Worm (Caenorhabditis elegans) whole organism, young adult: ENCODE results near the gene moc-2.

Source experiments
- F37B4.10 ChIP-seq: fragments of 200-800 bp; sonication (Bioruptor generic); IDR thresholded peaks from 2 replicates; pipeline ENCODE4 v1.3.6; 2022; ENCODE audit warnings: missing genetic modification characterization, missing compliant biosample characterization
- F39B2.1 ChIP-seq: fragments of 200-800 bp; sonication (Bioruptor generic); IDR thresholded peaks from 2 replicates; pipeline ENCODE4 v1.3.6; 2022; ENCODE audit warnings: missing genetic modification reagents, missing genetic modification characterization, missing compliant biosample characterization
- F57C9.4 ChIP-seq: sonication (generic microtip); optimal IDR thresholded peaks from 2 replicates; lab custom pipeline; 2017; ENCODE audit warnings: mild to moderate bottlenecking, missing genetic modification characterization, missing compliant biosample characterization
- K11D2.4 ChIP-seq: fragments of 200-800 bp; sonication (Bioruptor generic); IDR thresholded peaks from 2 replicates; pipeline ENCODE4 v1.3.6; 2022; ENCODE audit warnings: missing genetic modification reagents, missing genetic modification characterization, missing compliant biosample characterization
- K12H6.12 ChIP-seq: fragments of 200-800 bp; sonication (Bioruptor generic); optimal IDR thresholded peaks from 2 replicates; lab custom pipeline; 2018; ENCODE audit warnings: mild to moderate bottlenecking, missing genetic modification characterization, missing compliant biosample characterization
- ZK185.1 ChIP-seq: sonication (generic microtip); optimal IDR thresholded peaks from 2 replicates; lab custom pipeline; 2016; ENCODE audit warnings: mild to moderate bottlenecking, missing genetic modification characterization, missing compliant biosample characterization; ENCODE audit not compliant: poor library complexity, severe bottlenecking
- aptf-3 ChIP-seq: fragments of 200-800 bp; sonication (Bioruptor generic); IDR thresholded peaks from 2 replicates; pipeline ENCODE4 v1.3.6; 2022; ENCODE audit warnings: missing genetic modification characterization, missing compliant biosample characterization
- atf-7 ChIP-seq: sonication (generic microtip); optimal IDR thresholded peaks from 2 replicates; lab custom pipeline; 2017; ENCODE audit warnings: mild to moderate bottlenecking, missing genetic modification characterization, missing compliant biosample characterization
- cebp-2 ChIP-seq: fragments of 200-800 bp; sonication (Bioruptor generic); IDR thresholded peaks from 2 replicates; pipeline ENCODE4 v1.3.6; 2022; ENCODE audit warnings: missing genetic modification characterization, missing compliant biosample characterization
- ceh-27 ChIP-seq: fragments of 200-800 bp; sonication (Bioruptor generic); optimal IDR thresholded peaks from 2 replicates; lab custom pipeline; 2018; ENCODE audit warnings: mild to moderate bottlenecking, missing genetic modification characterization, moderate library complexity, missing compliant biosample characterization
- ceh-91 ChIP-seq: fragments of 200-800 bp; sonication (Bioruptor generic); IDR thresholded peaks from 2 replicates; pipeline ENCODE4 v1.3.6; 2022; ENCODE audit warnings: missing genetic modification reagents, missing genetic modification characterization, missing compliant biosample characterization
- chd-7 ChIP-seq: sonication (generic microtip); optimal IDR thresholded peaks from 2 replicates; lab custom pipeline; 2016; ENCODE audit warnings: mild to moderate bottlenecking, missing genetic modification characterization, moderate library complexity, missing compliant biosample characterization
- efl-1 ChIP-seq: fragments of 150-350 bp; optimal IDR thresholded peaks from 2 replicates; lab custom pipeline; 2014; ENCODE audit warnings: missing biosample characterization, missing genetic modification reagents, missing genetic modification characterization
- egl-18 ChIP-seq: fragments of 200-800 bp; sonication (Bioruptor generic); IDR thresholded peaks from 2 replicates; pipeline ENCODE4 v1.3.6; 2022; ENCODE audit warnings: missing genetic modification reagents, missing genetic modification characterization, missing compliant biosample characterization
- ekl-4 ChIP-seq: fragments of 200-800 bp; sonication (Bioruptor generic); IDR thresholded peaks from 2 replicates; pipeline ENCODE4 v1.3.6; 2022; ENCODE audit warnings: missing genetic modification reagents, missing genetic modification characterization, missing compliant biosample characterization
- hlh-12 ChIP-seq: sonication (generic microtip); optimal IDR thresholded peaks from 2 replicates; lab custom pipeline; 2016; ENCODE audit warnings: missing genetic modification characterization, missing compliant biosample characterization
- hlh-26 ChIP-seq: fragments of 200-800 bp; sonication (Bioruptor generic); conservative IDR thresholded peaks from 2 replicates; pipeline ENCODE4 v1.3.6; 2022; ENCODE audit warnings: missing genetic modification reagents, missing genetic modification characterization, missing compliant biosample characterization
- let-607 ChIP-seq, 2 experiments: fragments of 200-800 bp in 1 of 2; sonication (Bioruptor generic) in 1 of 2; sonication (generic microtip) in 1 of 2; optimal IDR thresholded peaks; 2 replicates each; lab custom pipeline; 2016 to 2018; ENCODE audit warnings: mild to moderate bottlenecking in 2 of 2, missing compliant biosample characterization in 2 of 2, missing genetic modification characterization in 2 of 2, moderate library complexity in 2 of 2, missing genotype in 1 of 2
- lin-26 ChIP-seq: fragments of 200-800 bp; sonication (Bioruptor generic); IDR thresholded peaks from 2 replicates; pipeline ENCODE4 v1.3.6; 2022; ENCODE audit warnings: missing genetic modification reagents, missing genetic modification characterization, missing compliant biosample characterization
- lin-35 ChIP-seq, 3 experiments: fragments of 150-350 bp in 2 of 3; sonication (generic microtip) in 1 of 3; optimal IDR thresholded peaks; 2 replicates each; lab custom pipeline; 2014 to 2018; ENCODE audit warnings: missing biosample characterization in 3 of 3, missing genetic modification characterization in 3 of 3, missing genetic modification reagents in 3 of 3
- lin-40 ChIP-seq: sonication (generic microtip); optimal IDR thresholded peaks from 2 replicates; lab custom pipeline; 2016; ENCODE audit warnings: missing genetic modification characterization, mild to moderate bottlenecking, missing compliant biosample characterization, missing genotype, missing genetic modification reagents
- lin-54 ChIP-seq: fragments of 200-800 bp; sonication (Bioruptor generic); optimal IDR thresholded peaks from 2 replicates; lab custom pipeline; 2018; ENCODE audit warnings: mild to moderate bottlenecking, missing genetic modification characterization, missing compliant biosample characterization
- lir-1 ChIP-seq: fragments of 200-800 bp; sonication (Bioruptor generic); conservative IDR thresholded peaks from 2 replicates; pipeline ENCODE4 v1.3.6; 2022; ENCODE audit warnings: missing genetic modification reagents, missing genetic modification characterization, missing compliant biosample characterization
- madf-3 ChIP-seq: fragments of 200-800 bp; sonication (Bioruptor generic); IDR thresholded peaks from 2 replicates; pipeline ENCODE4 v1.3.6; 2022; ENCODE audit warnings: missing genetic modification reagents, missing genetic modification characterization, missing compliant biosample characterization
- madf-8 ChIP-seq: fragments of 200-800 bp; sonication (Bioruptor generic); conservative IDR thresholded peaks from 2 replicates; pipeline ENCODE4 v1.3.6; 2022; ENCODE audit warnings: missing genetic modification reagents, missing genetic modification characterization, missing compliant biosample characterization
- mes-4 ChIP-seq: sonication (generic microtip); optimal IDR thresholded peaks from 2 replicates; lab custom pipeline; 2016; ENCODE audit warnings: missing genotype, missing genetic modification characterization, missing compliant biosample characterization
- repo-1 ChIP-seq: sonication (generic microtip); optimal IDR thresholded peaks from 2 replicates; lab custom pipeline; 2017; ENCODE audit warnings: mild to moderate bottlenecking, missing genetic modification characterization, missing compliant biosample characterization
- sdz-38 ChIP-seq: sonication (generic microtip); optimal IDR thresholded peaks from 2 replicates; lab custom pipeline; 2016; ENCODE audit warnings: missing genotype, missing genetic modification characterization, missing compliant biosample characterization
- snpc-1.3 ChIP-seq: sonication (generic microtip); optimal IDR thresholded peaks from 2 replicates; lab custom pipeline; 2017; ENCODE audit warnings: missing genetic modification characterization, mild to moderate bottlenecking, missing compliant biosample characterization, antibody characterized with exemption, moderate library complexity, missing genotype, missing genetic modification reagents; ENCODE audit not compliant: insufficient read depth
- tbp1 ChIP-seq: fragments of 200-800 bp; sonication (Bioruptor generic); optimal IDR thresholded peaks from 2 replicates; lab custom pipeline; 2018; ENCODE audit warnings: mild to moderate bottlenecking, missing genetic modification characterization, missing compliant biosample characterization
- tbx-9 ChIP-seq: sonication (generic microtip); optimal IDR thresholded peaks from 2 replicates; lab custom pipeline; 2016; ENCODE audit warnings: borderline replicate concordance, missing genetic modification characterization, inconsistent platforms, missing compliant biosample characterization
- tlf-1 ChIP-seq: fragments of 200-800 bp; sonication (Bioruptor generic); optimal IDR thresholded peaks from 2 replicates; lab custom pipeline; 2018; ENCODE audit warnings: mild to moderate bottlenecking, missing genetic modification characterization, missing compliant biosample characterization
- unc-62 ChIP-seq: fragments of 150-350 bp; optimal IDR thresholded peaks from 2 replicates; lab custom pipeline; 2014; ENCODE audit warnings: missing biosample characterization, missing genetic modification reagents, missing genetic modification characterization
- xnd-1 ChIP-seq: sonication (generic microtip); optimal IDR thresholded peaks from 2 replicates; lab custom pipeline; 2016; ENCODE audit warnings: missing genotype, missing genetic modification reagents, missing genetic modification characterization, missing compliant biosample characterization
- ztf-18 ChIP-seq: sonication (generic microtip); optimal IDR thresholded peaks from 2 replicates; lab custom pipeline; 2016; ENCODE audit warnings: missing genotype, mild to moderate bottlenecking, missing genetic modification characterization, missing compliant biosample characterization
- ztf-25 ChIP-seq: fragments of 200-800 bp; sonication (Bioruptor generic); IDR thresholded peaks from 2 replicates; pipeline ENCODE4 v1.3.6; 2022; ENCODE audit warnings: missing genetic modification reagents, missing genetic modification characterization, missing compliant biosample characterization
- ztf-26 ChIP-seq: sonication (generic microtip); optimal IDR thresholded peaks from 2 replicates; lab custom pipeline; 2017; ENCODE audit warnings: missing genetic modification characterization, missing compliant biosample characterization
- ztf-6 ChIP-seq: fragments of 200-800 bp; sonication (Bioruptor generic); IDR thresholded peaks from 2 replicates; pipeline ENCODE4 v1.3.6; 2022; ENCODE audit warnings: missing genetic modification reagents, missing genetic modification characterization, missing compliant biosample characterization

moc-2 gene

ce11 chrV:6509717-6510116, 5.7 kb upstream of the moc-2 start, which contains the start of gene ubh-2:
ubh-2 (minus strand) TSS chrV:6509817.
- TF ChIP-seq lin-54 (GFP tag; lab: Kevin White, UChicago) (no peak), ceh-27 (GFP tag; lab: Kevin White, UChicago) (no peak), tlf-1 (no peak), xnd-1 (tag; lab: Kevin White, UChicago) (no peak), F39B2.1 (GFP tag; lab: Robert Waterston, UW) (no peak), efl-1 (GFP tag; lab: Kevin White, UChicago) (no peak), hlh-12 (no peak), atf-7 (no peak), repo-1 (tag; lab: Kevin White, UChicago) (no peak), madf-8 (no peak), lin-26 (no peak), ztf-18 (tag; lab: Kevin White, UChicago) (no peak), F37B4.10 (GFP tag; lab: Robert Waterston, UW) (no peak), F57C9.4 (tag; lab: Kevin White, UChicago) (no peak), ekl-4 (GFP tag; lab: Robert Waterston, UW) (no peak), madf-3 (no peak), tbx-9 (tag; lab: Kevin White, UChicago) (no peak)

ce11 chrV:6508703-6509102, 4.7 kb upstream of the moc-2 start, which contains the start of gene ubh-3:
ubh-3 (minus strand) TSS chrV:6508803.
- TF ChIP-seq ZK185.1 (no peak), unc-62 (GFP tag; lab: Kevin White, UChicago) (no peak), chd-7 (tag; lab: Kevin White, UChicago) (no peak), ztf-6 (GFP tag; lab: Robert Waterston, UW) (no peak), mes-4 (no peak), snpc-1.3 (no peak), ztf-25 (GFP tag; lab: Robert Waterston, UW) (no peak), hlh-26 (GFP tag; lab: Robert Waterston, UW) (no peak), cebp-2 (GFP tag; lab: Robert Waterston, UW) (no peak), K12H6.12 (no peak), repo-1 (tag; lab: Kevin White, UChicago) (no peak), sdz-38 (tag; lab: Kevin White, UChicago) (no peak), lin-40 (tag; lab: Kevin White, UChicago) (no peak)

- TF ChIP-seq lin-54 (GFP tag; lab: Kevin White, UChicago) (no peak), ceh-91 (GFP tag; lab: Robert Waterston, UW) (no peak), lir-1 (no peak), egl-18 (GFP tag; lab: Robert Waterston, UW) (no peak), ZK185.1 (no peak), aptf-3 (GFP tag; lab: Robert Waterston, UW) (no peak), let-607 (tag; optimal IDR thresholded peaks at IDR 0.05; lab: Kevin White, UChicago) (no peak), lin-35 (GFP tag; optimal IDR thresholded peaks at IDR 0.05; lab: Kevin White, UChicago) (no peak), chd-7 (tag; lab: Kevin White, UChicago) (no peak), K11D2.4 (GFP tag; lab: Robert Waterston, UW) (no peak), tbp1 (GFP tag; lab: Kevin White, UChicago) (no peak), ztf-26 (tag; lab: Kevin White, UChicago) (no peak)
Observed at ce11 chrV:6506238-6506956, 2.4 kb upstream of the moc-2 start.
